Worm (Caenorhabditis elegans) whole organism, L2 larva: ENCODE results near the gene srh-283.

Source experiments
- C34F6.9 ChIP-seq: fragments of 150-350 bp; optimal IDR thresholded peaks from 2 replicates; lab custom pipeline; 2014; ENCODE audit warnings: missing biosample characterization, missing genetic modification characterization
- ZK546.5 ChIP-seq: sonication (generic microtip); optimal IDR thresholded peaks from 2 replicates; lab custom pipeline; 2017; ENCODE audit warnings: missing biosample characterization, missing genetic modification characterization
- alr-1 ChIP-seq: fragments of 150-350 bp; optimal IDR thresholded peaks from 2 replicates; lab custom pipeline; 2014; ENCODE audit warnings: missing biosample characterization, missing genetic modification characterization
- aly-2 ChIP-seq: fragments of 150-350 bp; optimal IDR thresholded peaks from 2 replicates; lab custom pipeline; 2014; ENCODE audit warnings: missing biosample characterization, missing genetic modification characterization
- ceh-16 ChIP-seq: fragments of 150-350 bp; optimal IDR thresholded peaks from 2 replicates; lab custom pipeline; 2014; ENCODE audit warnings: missing biosample characterization, missing genetic modification characterization
- ceh-82 ChIP-seq: fragments of 150-350 bp; optimal IDR thresholded peaks from 2 replicates; lab custom pipeline; 2014; ENCODE audit warnings: missing biosample characterization, missing genetic modification characterization
- crh-2 ChIP-seq: sonication (generic microtip); optimal IDR thresholded peaks from 2 replicates; lab custom pipeline; 2017; ENCODE audit warnings: missing biosample characterization, missing genetic modification characterization
- dmd-4 ChIP-seq: sonication (generic microtip); optimal IDR thresholded peaks from 2 replicates; lab custom pipeline; 2017; ENCODE audit warnings: missing biosample characterization, missing genetic modification characterization
- egl-27 ChIP-seq: sonication (generic microtip); optimal IDR thresholded peaks from 3 replicates; lab custom pipeline; 2017; ENCODE audit warnings: missing biosample characterization, missing genetic modification reagents, missing genetic modification characterization
- elt-1 ChIP-seq: fragments of 150-350 bp; optimal IDR thresholded peaks from 2 replicates; lab custom pipeline; 2014; ENCODE audit warnings: missing biosample characterization, missing genetic modification characterization
- elt-3 ChIP-seq: sonication (generic microtip); optimal IDR thresholded peaks from 2 replicates; lab custom pipeline; 2017; ENCODE audit warnings: missing biosample characterization, missing genetic modification characterization
- fos-1 ChIP-seq: fragments of 150-350 bp; optimal IDR thresholded peaks from 2 replicates; lab custom pipeline; 2014; ENCODE audit warnings: missing biosample characterization, missing genetic modification characterization
- lin-13 ChIP-seq: fragments of 150-350 bp; optimal IDR thresholded peaks from 2 replicates; lab custom pipeline; 2014; ENCODE audit warnings: missing biosample characterization, missing genetic modification reagents, missing genetic modification characterization
- lsy-2 ChIP-seq, 2 experiments: fragments of 150-350 bp in 1 of 2; sonication (generic microtip) in 1 of 2; optimal IDR thresholded peaks; 2 replicates each; lab custom pipeline; 2014 to 2017; ENCODE audit warnings: missing biosample characterization in 2 of 2, missing genetic modification characterization in 2 of 2
- mbf-1 ChIP-seq: sonication (generic microtip); optimal IDR thresholded peaks from 2 replicates; lab custom pipeline; 2017; ENCODE audit warnings: missing biosample characterization, missing genetic modification characterization
- mdl-1 ChIP-seq, 2 experiments: fragments of 150-350 bp in 1 of 2; sonication (generic microtip) in 1 of 2; optimal IDR thresholded peaks; 2 replicates each; lab custom pipeline; 2017; ENCODE audit warnings: missing biosample characterization in 2 of 2, missing genetic modification characterization in 2 of 2
- nhr-10 ChIP-seq: sonication (generic microtip); optimal IDR thresholded peaks from 2 replicates; lab custom pipeline; 2017; ENCODE audit warnings: missing biosample characterization, missing genetic modification characterization
- nhr-12 ChIP-seq: fragments of 150-350 bp; optimal IDR thresholded peaks from 2 replicates; lab custom pipeline; 2014; ENCODE audit warnings: missing biosample characterization, missing genetic modification characterization
- nhr-129 ChIP-seq: fragments of 150-350 bp; optimal IDR thresholded peaks from 2 replicates; lab custom pipeline; 2014; ENCODE audit warnings: missing biosample characterization, missing genetic modification characterization
- nhr-21 ChIP-seq: fragments of 150-350 bp; optimal IDR thresholded peaks from 2 replicates; lab custom pipeline; 2014; ENCODE audit warnings: missing biosample characterization, missing genetic modification characterization
- nhr-237 ChIP-seq: fragments of 150-350 bp; optimal IDR thresholded peaks from 2 replicates; lab custom pipeline; 2014; ENCODE audit warnings: missing biosample characterization, missing genetic modification characterization
- nhr-77 ChIP-seq: fragments of 150-350 bp; optimal IDR thresholded peaks from 2 replicates; lab custom pipeline; 2014; ENCODE audit warnings: missing biosample characterization, missing genetic modification characterization
- peb-1 ChIP-seq: fragments of 150-350 bp; optimal IDR thresholded peaks from 2 replicates; lab custom pipeline; 2014; ENCODE audit warnings: missing biosample characterization, missing genetic modification characterization
- sem-4 ChIP-seq: fragments of 150-350 bp; optimal IDR thresholded peaks from 2 replicates; lab custom pipeline; 2014; ENCODE audit warnings: missing biosample characterization, missing genetic modification reagents, missing genetic modification characterization
- skn-1 ChIP-seq: sonication (generic microtip); optimal IDR thresholded peaks from 2 replicates; lab custom pipeline; 2017; ENCODE audit warnings: missing biosample characterization, missing genetic modification characterization
- sma-3 ChIP-seq: sonication (generic microtip); optimal IDR thresholded peaks from 2 replicates; lab custom pipeline; 2016; ENCODE audit warnings: missing genetic modification reagents, missing genetic modification characterization, missing compliant biosample characterization
- sma-9 ChIP-seq, 2 experiments: fragments of 150-350 bp in 1 of 2; sonication (generic microtip) in 1 of 2; optimal IDR thresholded peaks; 2 replicates each; lab custom pipeline; 2014 to 2016; ENCODE audit warnings: missing genetic modification characterization in 2 of 2, mild to moderate bottlenecking in 1 of 2, missing biosample characterization in 1 of 2, missing compliant biosample characterization in 1 of 2, missing genetic modification reagents in 1 of 2, moderate library complexity in 1 of 2
- snpc-4 ChIP-seq: fragments of 150-350 bp; optimal IDR thresholded peaks from 2 replicates; lab custom pipeline; 2014; ENCODE audit warnings: missing biosample characterization, missing genetic modification characterization
- unc-39 ChIP-seq: fragments of 150-350 bp; optimal IDR thresholded peaks from 2 replicates; lab custom pipeline; 2014; ENCODE audit warnings: missing biosample characterization, missing genetic modification characterization
- unc-55 ChIP-seq: fragments of 150-350 bp; sonication (generic microtip); optimal IDR thresholded peaks from 3 replicates; lab custom pipeline; 2014; ENCODE audit warnings: missing biosample characterization, missing genetic modification reagents, missing genetic modification characterization
- unc-62 ChIP-seq: fragments of 150-350 bp; optimal IDR thresholded peaks from 2 replicates; lab custom pipeline; 2014; ENCODE audit warnings: missing biosample characterization, missing genetic modification reagents, missing genetic modification characterization
- zag-1 ChIP-seq: fragments of 150-350 bp; optimal IDR thresholded peaks from 2 replicates; lab custom pipeline; 2014; ENCODE audit warnings: missing biosample characterization, missing genetic modification characterization
- ztf-1 ChIP-seq: fragments of 200-800 bp; sonication (Bioruptor generic); conservative IDR thresholded peaks from 2 replicates; pipeline ENCODE4 v1.3.6; 2022; ENCODE audit warnings: missing genetic modification characterization, missing compliant biosample characterization
- ztf-11 ChIP-seq: sonication (generic microtip); optimal IDR thresholded peaks from 2 replicates; lab custom pipeline; 2017; ENCODE audit warnings: missing biosample characterization, missing genetic modification characterization
- ztf-4 ChIP-seq: fragments of 150-350 bp; optimal IDR thresholded peaks from 2 replicates; lab custom pipeline; 2014; ENCODE audit warnings: missing biosample characterization, missing genetic modification characterization

Gene srh-283

DNA sequence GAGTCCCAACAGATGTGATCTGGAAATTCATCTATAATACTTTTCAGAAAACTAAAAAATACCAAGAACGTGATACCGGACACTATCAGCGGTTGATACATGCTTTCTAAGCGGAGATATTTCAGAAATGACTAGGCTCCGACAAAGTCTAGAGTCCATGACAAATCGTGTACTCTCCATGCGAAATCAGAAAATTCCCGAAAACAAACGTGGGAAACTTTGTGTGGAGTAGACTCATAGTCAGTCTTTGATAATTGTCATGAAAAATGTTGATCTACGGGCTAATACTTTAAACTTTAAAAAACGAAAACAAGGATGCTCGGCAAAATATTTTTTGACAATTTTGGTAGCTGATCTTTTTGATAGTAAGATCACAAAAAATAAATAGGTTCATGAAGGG lies 33.6 kb downstream of the srh-283 start, which contains the start of gene srx-18:
Gene srx-18, minus strand, starts transcription at position 101 of the 400 bp plus-strand sequence.
- TF ChIP-seq C34F6.9 (no peak), ZK546.5 (tag; lab: Kevin White, UChicago) (no peak), aly-2 (tag; lab: Kevin White, UChicago) (no peak), peb-1 (tag; lab: Kevin White, UChicago) (no peak)
- TF ChIP-seq, all 48 proteins: peak for 0

DNA sequence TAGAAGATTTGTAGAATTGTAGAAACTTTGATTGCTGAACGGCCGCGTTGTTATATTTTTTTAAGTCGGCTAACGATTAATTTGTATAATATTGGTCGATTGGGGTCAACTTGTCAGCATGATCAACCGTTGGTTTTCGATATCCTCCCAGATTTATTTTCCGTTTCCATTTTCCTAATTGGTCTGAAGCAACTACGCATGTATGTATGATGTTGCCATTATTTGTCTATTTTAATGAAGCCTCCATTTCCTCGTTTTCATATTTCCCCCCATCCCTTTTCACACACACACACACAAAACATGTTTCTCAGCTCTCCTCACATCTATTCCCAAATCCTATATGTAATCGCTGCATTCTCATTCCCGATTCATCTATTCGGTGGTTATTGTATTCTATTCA lies 35.4 kb downstream of the srh-283 start, which contains the start of gene srh-287:
Gene srh-287, plus strand, starts transcription at position 301 of the 400 bp plus-strand sequence.
- TF ChIP-seq nhr-129 (no peak), sem-4 (tag; lab: Kevin White, UChicago) (no peak), unc-62 (GFP tag; lab: Kevin White, UChicago) (no peak), mdl-1 (tag; optimal IDR thresholded peaks at IDR 0.05; lab: Kevin White, UChicago) (no peak), nhr-21 (tag; lab: Kevin White, UChicago) (no peak), zag-1 (no peak), fos-1 (no peak), elt-1 (tag; lab: Kevin White, UChicago) (no peak), nhr-12 (tag; lab: Kevin White, UChicago) (no peak), sma-3 (GFP tag; lab: Kevin White, UChicago) (no peak), unc-55 (GFP tag; lab: Kevin White, UChicago) (no peak), dmd-4 (no peak), unc-39 (tag; lab: Kevin White, UChicago) (no peak), mbf-1 (tag; lab: Kevin White, UChicago) (no peak), C34F6.9 (no peak), alr-1 (no peak)
- TF ChIP-seq, all 48 proteins: peak for 0

DNA sequence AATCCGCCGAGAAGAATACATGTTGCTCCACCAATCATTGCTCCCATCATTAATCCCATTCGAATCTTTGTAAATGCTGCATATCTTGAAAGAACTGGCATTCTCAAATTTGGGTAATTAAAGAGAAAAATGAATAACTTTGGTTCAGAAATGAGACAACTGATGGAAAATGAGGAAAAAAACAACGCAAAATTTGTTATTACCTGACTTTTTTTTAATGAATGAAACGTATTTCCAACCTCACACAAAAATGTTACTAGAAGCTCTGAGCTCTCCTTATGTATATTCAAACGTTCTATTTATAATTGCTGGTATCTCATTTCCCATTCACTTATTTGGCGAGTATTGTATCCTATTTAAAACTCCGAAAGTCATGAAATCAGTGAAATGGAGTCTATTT lies 37.4 kb downstream of the srh-283 start, which contains the start of the genes Y94A7B.11 and srh-292:
Gene Y94A7B.11, minus strand, starts transcription at position 101 of the 400 bp plus-strand sequence.
Gene srh-292, plus strand, starts transcription at position 251 of the 400 bp plus-strand sequence.
- TF ChIP-seq nhr-129 (no peak), ceh-82 (tag; lab: Kevin White, UChicago) (no peak), egl-27 (tag; lab: Kevin White, UChicago) (no peak), C34F6.9 (no peak), nhr-10 (tag; lab: Kevin White, UChicago) (no peak), sma-3 (GFP tag; lab: Kevin White, UChicago) (no peak), skn-1 (tag; lab: Kevin White, UChicago) (no peak), mbf-1 (tag; lab: Kevin White, UChicago) (no peak), nhr-237 (tag; lab: Kevin White, UChicago) (no peak), nhr-12 (tag; lab: Kevin White, UChicago) (no peak), sem-4 (tag; lab: Kevin White, UChicago) (no peak)

DNA sequence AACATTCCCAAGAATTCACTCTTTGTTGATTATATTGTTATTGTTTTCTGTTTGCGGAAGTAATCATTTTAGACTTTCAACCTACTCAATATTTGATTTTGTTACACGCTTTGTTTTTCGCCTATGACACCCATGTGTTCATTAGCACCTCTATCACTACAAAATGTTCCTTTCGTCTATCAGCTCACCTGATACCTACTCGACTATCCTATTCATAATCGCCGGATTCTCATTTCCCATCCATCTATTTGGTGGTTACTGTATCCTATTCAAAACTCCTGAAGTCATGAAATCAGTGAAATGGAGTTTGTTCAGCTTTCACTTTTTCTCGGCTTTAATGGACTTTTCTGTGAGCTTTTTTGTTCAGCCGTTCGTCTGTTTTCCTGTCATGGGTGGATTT lies 40.2 kb downstream of the srh-283 start, which contains the start of gene srh-291:
Gene srh-291, plus strand, starts transcription at position 301 of the 400 bp plus-strand sequence.
- TF ChIP-seq ztf-1 (GFP tag; lab: Robert Waterston, UW) (no peak), crh-2 (tag; lab: Kevin White, UChicago) (no peak), lsy-2 (tag; optimal IDR thresholded peaks at IDR 0.05; lab: Kevin White, UChicago) (no peak), ztf-4 (no peak), unc-39 (tag; lab: Kevin White, UChicago) (no peak)

DNA sequence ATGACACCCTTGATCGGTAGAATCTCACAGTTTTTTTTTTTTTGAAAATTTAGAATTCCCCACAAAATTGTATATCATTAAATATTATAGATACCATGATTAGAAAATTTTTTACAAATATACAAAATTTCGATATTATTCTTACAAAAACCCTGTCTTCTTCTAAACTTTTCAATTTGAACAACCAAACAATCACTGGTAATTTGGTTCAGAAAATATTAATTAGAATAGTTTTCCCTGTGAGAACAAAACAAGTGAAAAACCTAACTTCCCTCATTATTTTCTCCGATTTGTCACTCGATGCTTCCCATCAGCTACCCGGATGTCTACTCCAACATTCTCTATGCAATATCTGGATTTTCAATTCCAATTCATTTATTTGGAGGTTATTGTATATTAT lies 44.9 kb downstream of the srh-283 start, which contains the start of gene srh-296:
Gene srh-296, plus strand, starts transcription at position 301 of the 400 bp plus-strand sequence.
- TF ChIP-seq nhr-77 (tag; lab: Kevin White, UChicago) (no peak), dmd-4 (no peak), nhr-12 (tag; lab: Kevin White, UChicago) (no peak), lin-13 (GFP tag; lab: Kevin White, UChicago) (no peak), lsy-2 (tag; optimal IDR thresholded peaks at IDR 0.05; lab: Kevin White, UChicago) (no peak), skn-1 (tag; lab: Kevin White, UChicago) (no peak), elt-1 (tag; lab: Kevin White, UChicago) (no peak), peb-1 (tag; lab: Kevin White, UChicago) (no peak)
- TF ChIP-seq, all 48 proteins: peak for 0

DNA sequence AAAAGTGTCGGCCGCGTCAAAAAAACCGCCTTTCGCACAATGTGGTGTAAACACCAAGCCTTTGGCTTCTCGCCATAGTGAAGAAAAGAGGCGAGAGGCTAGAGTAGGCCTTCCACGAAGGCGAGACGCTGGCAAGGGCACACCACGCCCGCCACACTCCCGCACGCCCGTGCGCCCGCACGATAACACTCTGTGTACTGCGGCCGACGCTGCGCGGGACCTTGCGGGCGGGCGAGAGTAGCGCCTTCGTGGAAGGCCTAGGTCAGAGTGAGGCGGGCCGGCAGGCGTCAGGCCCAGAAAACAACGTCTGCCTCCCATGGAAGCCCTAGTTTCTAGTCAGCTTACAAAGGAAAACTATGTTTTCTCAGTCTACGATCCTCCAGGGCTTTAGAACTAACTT lies 47.0 kb downstream of the srh-283 start:
- TF ChIP-seq sma-3 (GFP tag; lab: Kevin White, UChicago) (no peak), ztf-1 (GFP tag; lab: Robert Waterston, UW) (no peak), snpc-4 (tag; lab: Kevin White, UChicago) (no peak), elt-3 (no peak), nhr-21 (tag; lab: Kevin White, UChicago) (no peak), lin-13 (GFP tag; lab: Kevin White, UChicago) (no peak), sma-9 (GFP tag; optimal IDR thresholded peaks at IDR 0.05; lab: Kevin White, UChicago) (no peak), sma-9 (tag; optimal IDR thresholded peaks at IDR 0.05; lab: Kevin White, UChicago) (no peak), ceh-16 (tag; lab: Kevin White, UChicago) (no peak), ztf-4 (no peak), zag-1 (no peak), mdl-1 (tag; optimal IDR thresholded peaks at IDR 0.05; lab: Kevin White, UChicago) (no peak), nhr-237 (tag; lab: Kevin White, UChicago) (no peak), ztf-11 (no peak)
